Fruit fly (Drosophila melanogaster) whole organism, pupa: ENCODE results near the gene TAF1B.

Source experiments
- CG10348 ChIP-seq: fragments of 200-800 bp; sonication (Bioruptor generic); IDR thresholded peaks from 2 replicates; pipeline ENCODE4 v1.3.6; 2022; ENCODE audit warnings: missing biosample characterization, missing genetic modification characterization
- CG14655 ChIP-seq: fragments of 200-800 bp; sonication (Bioruptor generic); optimal IDR thresholded peaks from 3 replicates; lab custom pipeline; 2017; ENCODE audit warnings: mild to moderate bottlenecking, missing biosample characterization, missing genetic modification reagents, missing genetic modification characterization
- CG15710 ChIP-seq: fragments of 200-800 bp; sonication (Bioruptor generic); optimal IDR thresholded peaks from 2 replicates; lab custom pipeline; 2018; ENCODE audit warnings: missing biosample characterization, mild to moderate bottlenecking, missing genetic modification characterization, moderate library complexity
- CG17806 ChIP-seq: fragments of 200-800 bp; sonication (Bioruptor generic); optimal IDR thresholded peaks from 2 replicates; lab custom pipeline; 2018; ENCODE audit warnings: missing biosample characterization, mild to moderate bottlenecking, missing genetic modification characterization, moderate library complexity
- CG32121 ChIP-seq: fragments of 200-800 bp; sonication (Bioruptor generic); IDR thresholded peaks from 2 replicates; pipeline ENCODE4 v1.3.6; 2022; ENCODE audit warnings: missing biosample characterization, missing genetic modification characterization
- CG34367 ChIP-seq: fragments of 200-800 bp; sonication (Bioruptor generic); optimal IDR thresholded peaks from 2 replicates; lab custom pipeline; 2018; ENCODE audit warnings: missing biosample characterization, mild to moderate bottlenecking, missing genetic modification characterization
- CG4496 ChIP-seq: fragments of 200-800 bp; sonication (Bioruptor generic); IDR thresholded peaks from 3 replicates; pipeline ENCODE4 v1.3.6; 2022; ENCODE audit warnings: missing biosample characterization, missing genetic modification characterization
- CG9948 ChIP-seq: fragments of 200-800 bp; sonication (Bioruptor generic); optimal IDR thresholded peaks from 2 replicates; lab custom pipeline; 2018; ENCODE audit warnings: missing biosample characterization, mild to moderate bottlenecking, missing genetic modification characterization, moderate library complexity
- EcR ChIP-seq: fragments of 200-800 bp; sonication (Bioruptor generic); optimal IDR thresholded peaks from 3 replicates; lab custom pipeline; 2019; ENCODE audit warnings: missing biosample characterization, missing genetic modification characterization, mild to moderate bottlenecking, moderate library complexity, missing genetic modification reagents
- Pif1A ChIP-seq: fragments of 200-800 bp; sonication (Bioruptor generic); optimal IDR thresholded peaks from 3 replicates; lab custom pipeline; 2016; ENCODE audit warnings: missing biosample characterization, missing genetic modification characterization
- Pif1B ChIP-seq: fragments of 200-800 bp; sonication (Bioruptor generic); optimal IDR thresholded peaks from 3 replicates; lab custom pipeline; 2016; ENCODE audit warnings: missing biosample characterization, missing genetic modification characterization
- Snoo ChIP-seq: fragments of 200-800 bp; sonication (Bioruptor generic); optimal IDR thresholded peaks from 3 replicates; lab custom pipeline; 2017; ENCODE audit warnings: missing biosample characterization, mild to moderate bottlenecking, missing genetic modification characterization, inconsistent platforms
- gl ChIP-seq: fragments of 200-800 bp; sonication (Bioruptor generic); optimal IDR thresholded peaks from 2 replicates; lab custom pipeline; 2018; ENCODE audit warnings: missing biosample characterization, mild to moderate bottlenecking, missing genetic modification characterization

DNA sequence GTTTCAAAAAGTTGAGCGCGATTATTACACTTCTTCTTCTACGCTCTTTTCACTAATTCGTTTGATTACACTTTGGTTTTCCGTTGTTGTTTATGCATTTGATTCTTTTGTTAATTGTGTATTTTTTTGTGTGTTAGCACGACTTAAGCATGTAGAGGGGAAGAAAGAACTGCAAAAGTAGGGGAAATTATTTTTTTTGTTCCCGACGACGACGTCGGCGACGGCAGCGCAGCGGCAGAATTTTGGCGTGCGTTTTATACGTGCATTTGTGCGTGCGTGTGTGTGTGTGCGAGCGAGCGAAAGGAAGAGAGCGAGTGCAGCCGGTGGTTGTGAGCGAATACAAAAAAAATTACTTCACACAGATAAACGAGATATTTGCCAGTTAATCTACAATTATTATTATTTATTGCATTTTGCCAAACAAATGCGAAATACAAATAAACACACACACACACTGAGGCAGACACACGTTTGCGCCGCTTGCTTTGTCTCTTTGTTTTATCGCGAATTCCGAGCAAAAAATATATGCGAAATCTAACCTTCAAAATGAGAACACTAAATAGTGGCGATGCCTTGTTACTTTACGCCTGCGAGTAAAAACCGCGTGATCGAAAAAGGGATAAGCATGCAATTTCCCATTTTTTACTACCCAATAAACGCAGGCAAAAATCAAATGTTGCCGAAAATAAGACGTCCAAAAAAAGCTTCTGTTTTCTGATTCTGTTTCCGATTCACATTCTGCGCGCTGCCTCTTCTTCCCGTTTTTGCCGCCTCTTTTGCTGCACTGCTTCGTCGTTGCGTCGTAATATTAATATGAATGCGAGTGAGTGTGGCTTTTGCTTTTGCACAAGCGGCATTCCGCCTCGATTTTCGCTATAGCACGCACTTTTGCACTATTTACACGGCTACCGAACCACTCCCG, 10.3 kb downstream of the TAF1B start:
- TF ChIP-seq EcR (GFP tag; lab: Kevin White, UChicago) (peak; percentile 12), CG15710 (tag; lab: Kevin White, UChicago) (no peak), Pif1A (GFP tag; lab: Kevin White, UChicago) (no peak), Pif1B (GFP tag; lab: Kevin White, UChicago) (no peak), CG14655 (GFP tag; lab: Kevin White, UChicago) (no peak), CG4496 (GFP tag; lab: Robert Waterston, UW) (peak; percentile 15; the same call in 1 of the 3 replicates), Snoo (no peak), CG9948 (no peak), CG10348 (no peak), CG17806 (tag; lab: Kevin White, UChicago) (no peak), CG34367 (no peak), gl (tag; lab: Kevin White, UChicago) (no peak), CG32121 (GFP tag; lab: Robert Waterston, UW) (no peak)
